Worm (Caenorhabditis elegans) whole organism, young adult: ENCODE results near the gene F07E5.12.
A peak's percentile ranks its signal among the peaks of the same experiment; 100 is the strongest.

Experiments
- D2030.7 ChIP-seq: fragments of 200-800 bp; sonication (Bioruptor generic); IDR thresholded peaks from 2 replicates; pipeline ENCODE4 v1.3.6; 2022; ENCODE audit warnings: missing genetic modification reagents, missing genetic modification characterization, missing compliant biosample characterization
- F39B2.1 ChIP-seq: fragments of 200-800 bp; sonication (Bioruptor generic); IDR thresholded peaks from 2 replicates; pipeline ENCODE4 v1.3.6; 2022; ENCODE audit warnings: missing genetic modification reagents, missing genetic modification characterization, missing compliant biosample characterization
- F52B5.7 ChIP-seq: sonication (generic microtip); optimal IDR thresholded peaks from 2 replicates; lab custom pipeline; 2016; ENCODE audit warnings: mild to moderate bottlenecking, missing genetic modification characterization, missing compliant biosample characterization
- F57C9.4 ChIP-seq: sonication (generic microtip); optimal IDR thresholded peaks from 2 replicates; lab custom pipeline; 2017; ENCODE audit warnings: mild to moderate bottlenecking, missing genetic modification characterization, missing compliant biosample characterization
- K11D2.4 ChIP-seq: fragments of 200-800 bp; sonication (Bioruptor generic); IDR thresholded peaks from 2 replicates; pipeline ENCODE4 v1.3.6; 2022; ENCODE audit warnings: missing genetic modification reagents, missing genetic modification characterization, missing compliant biosample characterization
- K12H6.12 ChIP-seq: fragments of 200-800 bp; sonication (Bioruptor generic); optimal IDR thresholded peaks from 2 replicates; lab custom pipeline; 2018; ENCODE audit warnings: mild to moderate bottlenecking, missing genetic modification characterization, missing compliant biosample characterization
- Y53G8AR.9 ChIP-seq: fragments of 200-800 bp; sonication (Bioruptor generic); conservative IDR thresholded peaks from 2 replicates; pipeline ENCODE4 v1.3.6; 2022; ENCODE audit warnings: missing genetic modification reagents, missing genetic modification characterization, missing compliant biosample characterization
- Y56A3A.18 ChIP-seq: fragments of 200-800 bp; sonication (Bioruptor generic); IDR thresholded peaks from 2 replicates; pipeline ENCODE4 v1.3.6; 2022; ENCODE audit warnings: missing genetic modification reagents, missing genetic modification characterization, missing compliant biosample characterization
- Y95B8A.8 ChIP-seq: fragments of 200-800 bp; sonication (Bioruptor generic); IDR thresholded peaks from 2 replicates; pipeline ENCODE4 v1.3.6; 2022; ENCODE audit warnings: missing genetic modification reagents, missing genetic modification characterization, missing compliant biosample characterization
- akir-1 ChIP-seq: fragments of 200-800 bp; sonication (Bioruptor generic); optimal IDR thresholded peaks from 2 replicates; lab custom pipeline; 2018; ENCODE audit warnings: mild to moderate bottlenecking, missing genetic modification characterization, moderate library complexity, missing compliant biosample characterization
- aptf-2 ChIP-seq: fragments of 200-800 bp; sonication (Bioruptor generic); conservative IDR thresholded peaks from 2 replicates; pipeline ENCODE4 v1.3.6; 2022; ENCODE audit warnings: missing genetic modification reagents, missing genetic modification characterization, missing compliant biosample characterization
- atf-7 ChIP-seq: sonication (generic microtip); optimal IDR thresholded peaks from 2 replicates; lab custom pipeline; 2017; ENCODE audit warnings: mild to moderate bottlenecking, missing genetic modification characterization, missing compliant biosample characterization
- attf-3 ChIP-seq: fragments of 200-800 bp; sonication (Bioruptor generic); conservative IDR thresholded peaks from 2 replicates; pipeline ENCODE4 v1.3.6; 2022; ENCODE audit warnings: missing genetic modification reagents, missing genetic modification characterization, missing compliant biosample characterization
- attf-5 ChIP-seq: fragments of 200-800 bp; sonication (Bioruptor generic); optimal IDR thresholded peaks from 2 replicates; lab custom pipeline; 2018; ENCODE audit warnings: mild to moderate bottlenecking, missing genetic modification characterization, missing compliant biosample characterization
- bed-2 ChIP-seq: fragments of 200-800 bp; sonication (Bioruptor generic); IDR thresholded peaks from 2 replicates; pipeline ENCODE4 v1.3.6; 2022; ENCODE audit warnings: missing genetic modification reagents, missing genetic modification characterization, missing compliant biosample characterization
- ceh-100 ChIP-seq: fragments of 200-800 bp; sonication (Bioruptor generic); IDR thresholded peaks from 2 replicates; pipeline ENCODE4 v1.3.6; 2022; ENCODE audit warnings: missing genetic modification reagents, missing genetic modification characterization, missing compliant biosample characterization
- ceh-91 ChIP-seq: fragments of 200-800 bp; sonication (Bioruptor generic); IDR thresholded peaks from 2 replicates; pipeline ENCODE4 v1.3.6; 2022; ENCODE audit warnings: missing genetic modification reagents, missing genetic modification characterization, missing compliant biosample characterization
- chd-7 ChIP-seq: sonication (generic microtip); optimal IDR thresholded peaks from 2 replicates; lab custom pipeline; 2016; ENCODE audit warnings: mild to moderate bottlenecking, missing genetic modification characterization, moderate library complexity, missing compliant biosample characterization
- dpl-1 ChIP-seq: fragments of 150-350 bp; optimal IDR thresholded peaks from 2 replicates; lab custom pipeline; 2014; ENCODE audit warnings: missing biosample characterization, missing genetic modification reagents, missing genetic modification characterization
- him-1 ChIP-seq: sonication (generic microtip); optimal IDR thresholded peaks from 2 replicates; lab custom pipeline; 2016; ENCODE audit warnings: missing genotype, missing genetic modification reagents, missing genetic modification characterization, missing compliant biosample characterization
- hlh-26 ChIP-seq: fragments of 200-800 bp; sonication (Bioruptor generic); conservative IDR thresholded peaks from 2 replicates; pipeline ENCODE4 v1.3.6; 2022; ENCODE audit warnings: missing genetic modification reagents, missing genetic modification characterization, missing compliant biosample characterization
- hmg-20 ChIP-seq: fragments of 200-800 bp; sonication (Bioruptor generic); IDR thresholded peaks from 2 replicates; pipeline ENCODE4 v1.3.6; 2022; ENCODE audit warnings: missing genetic modification reagents, missing genetic modification characterization, missing compliant biosample characterization
- hsf-1 ChIP-seq: fragments of 200-800 bp; sonication (Bioruptor generic); IDR thresholded peaks from 2 replicates; pipeline ENCODE4 v1.3.6; 2022; ENCODE audit warnings: missing genetic modification reagents, missing genetic modification characterization, missing compliant biosample characterization
- lag-1 ChIP-seq: fragments of 200-800 bp; sonication (Bioruptor generic); IDR thresholded peaks from 2 replicates; pipeline ENCODE4 v1.3.6; 2022; ENCODE audit warnings: missing genetic modification reagents, missing genetic modification characterization, missing compliant biosample characterization
- let-607 ChIP-seq, 2 experiments: fragments of 200-800 bp in 1 of 2; sonication (Bioruptor generic) in 1 of 2; sonication (generic microtip) in 1 of 2; optimal IDR thresholded peaks; 2 replicates each; lab custom pipeline; 2016 to 2018; ENCODE audit warnings: mild to moderate bottlenecking in 2 of 2, missing compliant biosample characterization in 2 of 2, missing genetic modification characterization in 2 of 2, moderate library complexity in 2 of 2, missing genotype in 1 of 2
- lin-26 ChIP-seq: fragments of 200-800 bp; sonication (Bioruptor generic); IDR thresholded peaks from 2 replicates; pipeline ENCODE4 v1.3.6; 2022; ENCODE audit warnings: missing genetic modification reagents, missing genetic modification characterization, missing compliant biosample characterization
- lin-35 ChIP-seq, 3 experiments: fragments of 150-350 bp in 2 of 3; sonication (generic microtip) in 1 of 3; optimal IDR thresholded peaks; 2 replicates each; lab custom pipeline; 2014 to 2018; ENCODE audit warnings: missing biosample characterization in 3 of 3, missing genetic modification characterization in 3 of 3, missing genetic modification reagents in 3 of 3
- lin-40 ChIP-seq: sonication (generic microtip); optimal IDR thresholded peaks from 2 replicates; lab custom pipeline; 2016; ENCODE audit warnings: missing genetic modification characterization, mild to moderate bottlenecking, missing compliant biosample characterization, missing genotype, missing genetic modification reagents
- mel-28 ChIP-seq: sonication (generic microtip); optimal IDR thresholded peaks from 2 replicates; lab custom pipeline; 2016; ENCODE audit warnings: borderline replicate concordance, mild to moderate bottlenecking, missing genetic modification characterization, missing compliant biosample characterization
- nfya-2 ChIP-seq: fragments of 200-800 bp; sonication (Bioruptor generic); IDR thresholded peaks from 2 replicates; pipeline ENCODE4 v1.3.6; 2022; ENCODE audit warnings: missing genetic modification reagents, missing genetic modification characterization, missing compliant biosample characterization
- nhr-80 ChIP-seq: sonication (generic microtip); optimal IDR thresholded peaks from 2 replicates; lab custom pipeline; 2016; ENCODE audit warnings: missing genetic modification characterization, missing compliant biosample characterization
- nhr-90 ChIP-seq: sonication (generic microtip); optimal IDR thresholded peaks from 2 replicates; lab custom pipeline; 2016; ENCODE audit warnings: missing genotype, mild to moderate bottlenecking, missing genetic modification characterization, missing compliant biosample characterization
- snpc-1.3 ChIP-seq: sonication (generic microtip); optimal IDR thresholded peaks from 2 replicates; lab custom pipeline; 2017; ENCODE audit warnings: missing genetic modification characterization, mild to moderate bottlenecking, missing compliant biosample characterization, antibody characterized with exemption, moderate library complexity, missing genotype, missing genetic modification reagents; ENCODE audit not compliant: insufficient read depth
- snpc-4 ChIP-seq, 5 experiments: fragments of 150-350 bp in 1 of 5; sonication (generic microtip) in 4 of 5; optimal IDR thresholded peaks; 2 replicates each; lab custom pipeline; 2014 to 2018; ENCODE audit warnings: missing genetic modification characterization in 5 of 5, missing biosample characterization in 3 of 5, antibody characterized with exemption in 2 of 5, mild to moderate bottlenecking in 2 of 5, missing compliant biosample characterization in 2 of 5, missing genotype in 2 of 5, moderate library complexity in 2 of 5, missing genetic modification reagents in 1 of 5
- unc-130 ChIP-seq: sonication (generic microtip); optimal IDR thresholded peaks from 2 replicates; lab custom pipeline; 2016; ENCODE audit warnings: missing genetic modification reagents, missing genetic modification characterization, missing compliant biosample characterization
- unc-62 ChIP-seq: fragments of 150-350 bp; optimal IDR thresholded peaks from 2 replicates; lab custom pipeline; 2014; ENCODE audit warnings: missing biosample characterization, missing genetic modification reagents, missing genetic modification characterization
- ztf-22 ChIP-seq: fragments of 200-800 bp; sonication (Bioruptor generic); optimal IDR thresholded peaks from 2 replicates; lab custom pipeline; 2018; ENCODE audit warnings: mild to moderate bottlenecking, missing genetic modification characterization, moderate library complexity, missing compliant biosample characterization

F07E5.12 gene

DNA sequence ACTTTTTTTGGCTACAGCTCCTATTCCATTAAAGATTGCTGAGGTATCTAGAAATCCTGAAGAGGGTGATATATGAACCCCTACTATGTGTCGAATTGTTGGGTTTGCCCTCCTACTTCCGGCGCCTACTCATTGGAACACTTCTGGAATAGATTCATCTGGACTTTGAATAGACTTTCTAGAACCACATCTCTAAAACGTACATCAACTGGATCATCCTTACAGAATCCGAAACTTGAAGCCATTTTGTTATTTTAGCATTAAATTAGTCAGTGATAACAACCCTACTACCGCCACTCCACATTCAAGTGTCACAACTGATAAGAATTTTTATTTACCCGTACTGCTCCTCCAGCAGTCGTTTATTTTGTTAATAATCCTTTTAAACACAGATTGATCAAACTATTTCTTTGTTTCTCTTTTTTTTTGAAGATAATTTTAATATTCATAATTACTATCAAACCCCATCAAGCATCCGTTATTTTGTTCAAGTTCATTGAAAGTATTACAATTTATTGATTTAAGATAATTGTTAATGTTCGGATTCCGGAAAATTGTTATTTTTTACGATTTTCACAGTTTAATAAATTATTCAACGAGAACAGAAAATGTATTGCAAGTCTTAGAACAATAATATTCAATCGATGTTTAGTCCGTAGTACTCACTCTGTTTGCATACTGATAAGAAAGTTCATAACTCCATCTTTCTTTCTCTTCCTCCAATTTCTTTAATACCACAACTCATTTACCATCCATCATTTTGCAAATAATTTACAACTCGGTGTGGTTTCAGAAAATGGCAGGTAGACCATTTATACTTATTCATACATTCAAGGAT is 31.6 kb downstream of the F07E5.12 start, which contains the start of gene math-42:
Gene math-42, plus strand, starts transcription at position 788 of the 838 bp plus-strand sequence.
- TF ChIP-seq nhr-80 (tag; lab: Kevin White, UChicago) (peak; percentile 27), hlh-26 (no peak)
- TF ChIP-seq, all 124 proteins: peak for 1

DNA sequence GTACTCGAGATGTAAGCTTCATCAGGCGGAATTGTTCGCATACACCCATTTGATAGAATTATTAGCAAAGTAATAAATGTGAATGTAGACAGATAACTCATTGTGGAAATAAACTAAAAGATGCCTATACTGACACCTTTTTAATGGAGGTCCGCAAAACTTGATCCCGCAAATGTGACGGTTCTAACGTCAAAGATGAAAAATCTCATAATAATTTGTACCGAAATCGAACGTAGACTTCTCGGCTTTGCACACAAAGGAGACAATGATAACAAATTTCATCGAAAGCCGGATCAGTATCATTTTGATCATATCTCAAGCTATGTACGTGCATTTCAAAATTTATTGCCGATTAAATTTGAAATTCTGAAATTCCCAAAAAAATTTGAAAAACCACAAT is 40.5 kb downstream of the F07E5.12 start, which contains the start of gene R52.4:
Gene R52.4, minus strand, starts transcription at position 101 of the 400 bp plus-strand sequence.
- TF ChIP-seq lin-40 (tag; lab: Kevin White, UChicago), result no peak
- no peak for TF ChIP-seq Y95B8A.8 (GFP tag; lab: Robert Waterston, UW)
- TF ChIP-seq let-607 (tag; optimal IDR thresholded peaks at IDR 0.05; lab: Kevin White, UChicago), result no peak
- TF ChIP-seq hmg-20, result no peak
- no peak for TF ChIP-seq lag-1 (GFP tag; lab: Robert Waterston, UW)
- TF ChIP-seq mel-28 (tag; lab: Kevin White, UChicago), result no peak
- TF ChIP-seq Y56A3A.18 (GFP tag; lab: Robert Waterston, UW), result no peak
- no peak for TF ChIP-seq ceh-100 (GFP tag; lab: Robert Waterston, UW)
- no peak for TF ChIP-seq chd-7 (tag; lab: Kevin White, UChicago)
- no peak for TF ChIP-seq Y53G8AR.9 (GFP tag; lab: Robert Waterston, UW)
- TF ChIP-seq unc-130 (GFP tag; lab: Kevin White, UChicago), result no peak
- TF ChIP-seq ceh-91 (GFP tag; lab: Robert Waterston, UW), result no peak
- TF ChIP-seq dpl-1 (GFP tag; lab: Kevin White, UChicago), result no peak
- no peak for TF ChIP-seq lin-26 (GFP tag; lab: Robert Waterston, UW)
- TF ChIP-seq F57C9.4 (tag; lab: Kevin White, UChicago), result no peak
- TF ChIP-seq K11D2.4, result no peak
- no peak for TF ChIP-seq bed-2
- no peak for TF ChIP-seq F52B5.7 (tag; lab: Kevin White, UChicago)

DNA sequence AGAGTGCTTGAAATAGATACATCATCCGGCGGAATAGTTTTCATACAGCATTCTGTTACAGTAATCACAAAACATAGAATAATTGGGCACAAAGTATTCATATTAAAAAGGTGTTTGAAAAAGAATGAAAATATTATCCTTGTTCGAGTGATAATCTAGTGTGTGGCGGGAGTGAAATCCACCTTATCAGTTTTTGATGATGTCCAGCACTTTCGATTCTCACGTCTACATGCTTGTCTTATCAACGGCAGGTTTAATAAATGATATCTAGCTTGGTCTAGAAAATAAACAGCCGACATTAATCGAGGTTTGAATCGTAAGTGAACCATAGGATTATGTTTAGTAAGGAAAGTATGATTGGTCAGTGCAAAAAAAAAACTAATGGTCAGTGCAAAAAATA is 42.2 kb downstream of the F07E5.12 start, which contains the start of gene R52.5:
Gene R52.5, minus strand, starts transcription at position 101 of the 400 bp plus-strand sequence.
- no peak for TF ChIP-seq D2030.7
- TF ChIP-seq him-1 (tag; lab: Kevin White, UChicago), result peak; percentile 52

DNA sequence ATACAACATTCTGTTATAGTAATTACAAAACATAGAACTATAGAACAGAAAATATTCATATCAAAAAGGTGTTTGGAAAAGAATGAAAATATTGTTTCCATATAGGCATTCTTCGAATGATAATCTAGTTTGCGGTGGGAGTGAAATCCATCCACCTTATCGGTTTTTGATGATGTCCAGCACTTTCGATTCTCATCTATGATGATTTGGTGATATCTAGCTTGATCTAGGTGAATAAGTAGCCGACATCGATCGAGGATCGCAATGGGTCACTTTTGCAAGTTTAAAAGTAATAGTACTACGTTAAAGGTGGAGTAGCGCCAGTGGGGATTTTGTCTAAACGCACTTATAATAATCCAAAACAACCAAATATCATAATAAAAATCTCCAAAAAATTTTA is 45.2 kb downstream of the F07E5.12 start, which contains the start of gene R52.6:
Gene R52.6, minus strand, starts transcription at position 101 of the 400 bp plus-strand sequence.
- TF ChIP-seq dpl-1 (GFP tag; lab: Kevin White, UChicago), result no peak
- TF ChIP-seq F39B2.1, result no peak
- no peak for TF ChIP-seq atf-7 (tag; lab: Kevin White, UChicago)
- no peak for TF ChIP-seq ztf-22 (GFP tag; lab: Kevin White, UChicago)
- TF ChIP-seq attf-5 (GFP tag; lab: Kevin White, UChicago), result no peak
- TF ChIP-seq nhr-90 (tag; lab: Kevin White, UChicago), result no peak
- no peak for TF ChIP-seq aptf-2
- no peak for TF ChIP-seq snpc-4 (GFP tag; optimal IDR thresholded peaks at IDR 0.05; lab: Kevin White, UChicago)
- no peak for TF ChIP-seq snpc-4 (tag; optimal IDR thresholded peaks at IDR 0.05; lab: Kevin White, UChicago)
- TF ChIP-seq lin-26 (GFP tag; lab: Robert Waterston, UW), result no peak
- no peak for TF ChIP-seq lin-35 (GFP tag; optimal IDR thresholded peaks at IDR 0.05; lab: Kevin White, UChicago)
- no peak for TF ChIP-seq K12H6.12 (tag; lab: Kevin White, UChicago)
- TF ChIP-seq hsf-1 (GFP tag; lab: Robert Waterston, UW), result no peak
- no peak for TF ChIP-seq F52B5.7 (tag; lab: Kevin White, UChicago)
- TF ChIP-seq akir-1 (GFP tag; lab: Kevin White, UChicago), result no peak
- no peak for TF ChIP-seq nfya-2 (GFP tag; lab: Robert Waterston, UW)
- TF ChIP-seq attf-3 (GFP tag; lab: Robert Waterston, UW), result no peak
- no peak for TF ChIP-seq snpc-1.3 (tag; lab: Kevin White, UChicago)
- TF ChIP-seq unc-62, result no peak
- TF ChIP-seq, all 124 proteins: peak for 0
